Fruit fly (Drosophila melanogaster): ENCODE measurements around the gene CG1486.

DNA sequence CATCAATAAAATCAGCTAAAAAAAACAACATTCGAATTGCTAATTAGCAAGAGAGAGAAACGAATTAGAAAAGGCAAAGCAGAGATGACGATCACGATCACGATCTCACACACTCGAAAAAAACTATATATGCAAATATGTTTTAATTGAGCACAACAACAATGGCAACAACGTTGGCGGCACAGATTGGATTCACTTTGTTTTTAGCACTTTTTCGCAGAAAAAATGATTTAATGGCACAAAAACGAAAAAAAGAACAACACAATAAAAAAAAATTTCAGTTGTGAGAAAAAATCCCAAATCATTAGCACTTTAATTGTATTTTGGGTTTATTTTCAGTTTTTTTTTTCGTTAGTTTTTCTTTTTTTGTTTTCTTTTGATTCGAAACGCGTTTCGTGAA is 43.2 kb upstream of the CG1486 start:
- TF ChIP-seq pan (optimal IDR thresholded peaks at IDR 0.05) (no peak), psq (optimal IDR thresholded peaks at IDR 0.05) (no peak), Dll (optimal IDR thresholded peaks at IDR 0.05) (no peak)
